Worm (Caenorhabditis elegans) whole organism, L3 larva: Measurements from ENCODE around the gene npl-10.

ENCODE experiments used
- R02D3.7 ChIP-seq: fragments of 150-350 bp; optimal IDR thresholded peaks from 2 replicates; lab custom pipeline; 2014; ENCODE audit warnings: missing biosample characterization, missing genetic modification characterization
- ZK546.5 ChIP-seq: sonication (generic microtip); optimal IDR thresholded peaks from 2 replicates; lab custom pipeline; 2017; ENCODE audit warnings: missing biosample characterization, missing genetic modification characterization
- ama-1 ChIP-seq: fragments of 150-350 bp; optimal IDR thresholded peaks from 2 replicates; lab custom pipeline; 2018
- ceh-28 ChIP-seq: fragments of 150-350 bp; optimal IDR thresholded peaks from 2 replicates; lab custom pipeline; 2014; ENCODE audit warnings: missing biosample characterization, missing genetic modification reagents, missing genetic modification characterization
- ceh-9 ChIP-seq: sonication (generic microtip); optimal IDR thresholded peaks from 2 replicates; lab custom pipeline; 2018; ENCODE audit warnings: missing biosample characterization, missing genetic modification characterization
- daf-12 ChIP-seq: fragments of 150-350 bp; optimal IDR thresholded peaks from 2 replicates; lab custom pipeline; 2014; ENCODE audit warnings: missing biosample characterization, missing genetic modification reagents, missing genetic modification characterization
- egl-27 ChIP-seq: sonication (generic microtip); optimal IDR thresholded peaks from 4 replicates; lab custom pipeline; 2017; ENCODE audit warnings: missing biosample characterization, missing genetic modification reagents, missing genetic modification characterization
- egl-5 ChIP-seq: fragments of 150-350 bp; optimal IDR thresholded peaks from 2 replicates; lab custom pipeline; 2017; ENCODE audit warnings: missing biosample characterization, missing genetic modification reagents, missing genetic modification characterization, inconsistent platforms
- elt-2 ChIP-seq: sonication (generic microtip); optimal IDR thresholded peaks from 2 replicates; lab custom pipeline; 2016; ENCODE audit warnings: missing genetic modification reagents, mild to moderate bottlenecking, missing genetic modification characterization, missing compliant biosample characterization
- eor-1 ChIP-seq, 2 experiments: fragments of 150-350 bp; optimal IDR thresholded peaks; 2 replicates each; lab custom pipeline; 2014 to 2018; ENCODE audit warnings: missing biosample characterization in 2 of 2, missing genetic modification characterization in 2 of 2
- fkh-2 ChIP-seq: fragments of 150-350 bp; optimal IDR thresholded peaks from 2 replicates; lab custom pipeline; 2014; ENCODE audit warnings: missing biosample characterization, missing genetic modification reagents, missing genetic modification characterization
- fos-1 ChIP-seq: fragments of 150-350 bp; optimal IDR thresholded peaks from 2 replicates; lab custom pipeline; 2014; ENCODE audit warnings: missing biosample characterization, missing genetic modification characterization
- hmg-11 ChIP-seq: sonication (generic microtip); optimal IDR thresholded peaks from 2 replicates; lab custom pipeline; 2016; ENCODE audit warnings: missing genetic modification characterization, missing compliant biosample characterization
- jun-1 ChIP-seq: fragments of 150-350 bp; optimal IDR thresholded peaks from 2 replicates; lab custom pipeline; 2014; ENCODE audit warnings: missing biosample characterization, missing genetic modification reagents, missing genetic modification characterization
- lin-15B ChIP-seq: fragments of 150-350 bp; optimal IDR thresholded peaks from 2 replicates; lab custom pipeline; 2014; ENCODE audit warnings: missing biosample characterization, missing genetic modification characterization
- lin-39 ChIP-seq: fragments of 150-350 bp; optimal IDR thresholded peaks from 2 replicates; lab custom pipeline; 2018; ENCODE audit warnings: missing biosample characterization, missing genetic modification reagents, missing genetic modification characterization
- lsy-12 ChIP-seq: sonication (generic microtip); optimal IDR thresholded peaks from 2 replicates; lab custom pipeline; 2016; ENCODE audit warnings: mild to moderate bottlenecking, missing genetic modification characterization, missing compliant biosample characterization
- mdl-1 ChIP-seq: fragments of 150-350 bp; optimal IDR thresholded peaks from 2 replicates; lab custom pipeline; 2014; ENCODE audit warnings: missing biosample characterization, missing genetic modification characterization
- nfya-1 ChIP-seq: sonication (generic microtip); optimal IDR thresholded peaks from 2 replicates; lab custom pipeline; 2017; ENCODE audit warnings: missing genetic modification characterization, mild to moderate bottlenecking, missing compliant biosample characterization, antibody characterized with exemption, moderate library complexity; ENCODE audit not compliant: insufficient read depth
- nhr-11 ChIP-seq: fragments of 150-350 bp; optimal IDR thresholded peaks from 2 replicates; lab custom pipeline; 2014; ENCODE audit warnings: missing biosample characterization, missing genetic modification characterization
- nhr-12 ChIP-seq: fragments of 150-350 bp; optimal IDR thresholded peaks from 2 replicates; lab custom pipeline; 2014; ENCODE audit warnings: missing biosample characterization, missing genetic modification characterization
- nhr-23 ChIP-seq: fragments of 150-350 bp; optimal IDR thresholded peaks from 2 replicates; lab custom pipeline; 2014; ENCODE audit warnings: missing biosample characterization, missing genetic modification reagents, missing genetic modification characterization
- nhr-237 ChIP-seq: fragments of 150-350 bp; optimal IDR thresholded peaks from 2 replicates; lab custom pipeline; 2014; ENCODE audit warnings: missing biosample characterization, missing genetic modification characterization
- nhr-25 ChIP-seq: sonication (generic microtip); optimal IDR thresholded peaks from 2 replicates; lab custom pipeline; 2017; ENCODE audit warnings: missing biosample characterization, missing genetic modification characterization
- nhr-43 ChIP-seq: sonication (generic microtip); optimal IDR thresholded peaks from 2 replicates; lab custom pipeline; 2016; ENCODE audit warnings: mild to moderate bottlenecking, missing genetic modification characterization, missing compliant biosample characterization; ENCODE audit not compliant: poor library complexity, severe bottlenecking
- nhr-67 ChIP-seq: fragments of 150-350 bp; optimal IDR thresholded peaks from 2 replicates; lab custom pipeline; 2014; ENCODE audit warnings: missing biosample characterization, missing genetic modification characterization
- pha-4 ChIP-seq: fragments of 150-350 bp; optimal IDR thresholded peaks from 2 replicates; lab custom pipeline; 2014; ENCODE audit warnings: missing biosample characterization, missing genetic modification reagents, missing genetic modification characterization
- pqm-1 ChIP-seq: fragments of 150-350 bp; optimal IDR thresholded peaks from 2 replicates; lab custom pipeline; 2017; ENCODE audit warnings: missing biosample characterization, missing genetic modification characterization, inconsistent platforms
- sea-2 ChIP-seq: fragments of 150-350 bp; sonication (generic microtip); optimal IDR thresholded peaks from 4 replicates; lab custom pipeline; 2014; ENCODE audit warnings: missing biosample characterization, missing genetic modification reagents, missing genetic modification characterization
- skn-1 ChIP-seq: fragments of 150-350 bp; optimal IDR thresholded peaks from 2 replicates; lab custom pipeline; 2014; ENCODE audit warnings: missing biosample characterization, missing genetic modification characterization
- snpc-4 ChIP-seq: fragments of 150-350 bp; optimal IDR thresholded peaks from 2 replicates; lab custom pipeline; 2014; ENCODE audit warnings: missing biosample characterization, missing genetic modification characterization
- tbx-2 ChIP-seq: sonication (generic microtip); optimal IDR thresholded peaks from 2 replicates; lab custom pipeline; 2016; ENCODE audit warnings: mild to moderate bottlenecking, missing genetic modification characterization, missing compliant biosample characterization
- unc-39 ChIP-seq: sonication (generic microtip); optimal IDR thresholded peaks from 4 replicates; lab custom pipeline; 2017; ENCODE audit warnings: missing biosample characterization, missing genetic modification characterization
- unc-62 ChIP-seq: fragments of 150-350 bp; sonication (generic microtip); optimal IDR thresholded peaks from 4 replicates; lab custom pipeline; 2014; ENCODE audit warnings: missing biosample characterization, missing genetic modification reagents, missing genetic modification characterization
- ztf-4 ChIP-seq: fragments of 150-350 bp; optimal IDR thresholded peaks from 2 replicates; lab custom pipeline; 2014; ENCODE audit warnings: missing biosample characterization, missing genetic modification characterization

Gene npl-10

DNA sequence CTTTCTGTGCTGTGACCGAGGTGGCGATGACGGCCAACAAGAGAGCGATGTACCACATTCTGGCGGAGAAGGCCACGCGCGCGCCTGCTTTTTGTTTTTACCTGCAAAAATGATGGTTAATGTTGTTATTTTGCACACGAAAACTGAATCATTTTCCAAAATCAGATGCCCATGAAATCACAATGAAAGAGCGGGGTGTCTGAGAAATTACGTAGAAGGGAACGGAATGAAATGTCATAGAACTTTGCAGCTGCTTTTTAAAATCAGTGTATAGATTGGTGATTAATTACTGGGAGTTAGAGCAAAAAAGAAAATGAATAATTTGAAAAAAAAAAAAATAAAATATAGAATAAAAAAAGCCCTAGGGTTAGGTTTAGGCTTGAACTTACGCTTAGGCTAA lies at the start of gene npl-10:
Gene npl-10 (minus strand): TSS at position 101 of the 400 bp plus-strand sequence.
- no peak for TF ChIP-seq R02D3.7 (tag; lab: Kevin White, UChicago)
- no peak for TF ChIP-seq hmg-11 (tag; lab: Kevin White, UChicago)
- no peak for TF ChIP-seq egl-5 (tag; lab: Kevin White, UChicago)
- TF ChIP-seq tbx-2 (tag; lab: Kevin White, UChicago): no peak
- TF ChIP-seq pqm-1: no peak
- TF ChIP-seq nhr-67: no peak
- TF ChIP-seq nhr-12: no peak

ce11 chrIII:3984049-3984484 lies 48.4 kb upstream of the npl-10 start:
- TF ChIP-seq lin-39 (peak; percentile 1), lin-15B (tag; lab: Kevin White, UChicago) (no peak), lsy-12 (peak; percentile 10), nfya-1 (tag; lab: Kevin White, UChicago) (peak; percentile 24), pha-4 (peak; percentile 88), nhr-67 (no peak), unc-39 (no peak), nhr-43 (tag; lab: Kevin White, UChicago) (no peak), egl-5 (tag; lab: Kevin White, UChicago) (peak; percentile 60), hmg-11 (tag; lab: Kevin White, UChicago) (peak; percentile 36), snpc-4 (tag; lab: Kevin White, UChicago) (peak; percentile 14)

DNA sequence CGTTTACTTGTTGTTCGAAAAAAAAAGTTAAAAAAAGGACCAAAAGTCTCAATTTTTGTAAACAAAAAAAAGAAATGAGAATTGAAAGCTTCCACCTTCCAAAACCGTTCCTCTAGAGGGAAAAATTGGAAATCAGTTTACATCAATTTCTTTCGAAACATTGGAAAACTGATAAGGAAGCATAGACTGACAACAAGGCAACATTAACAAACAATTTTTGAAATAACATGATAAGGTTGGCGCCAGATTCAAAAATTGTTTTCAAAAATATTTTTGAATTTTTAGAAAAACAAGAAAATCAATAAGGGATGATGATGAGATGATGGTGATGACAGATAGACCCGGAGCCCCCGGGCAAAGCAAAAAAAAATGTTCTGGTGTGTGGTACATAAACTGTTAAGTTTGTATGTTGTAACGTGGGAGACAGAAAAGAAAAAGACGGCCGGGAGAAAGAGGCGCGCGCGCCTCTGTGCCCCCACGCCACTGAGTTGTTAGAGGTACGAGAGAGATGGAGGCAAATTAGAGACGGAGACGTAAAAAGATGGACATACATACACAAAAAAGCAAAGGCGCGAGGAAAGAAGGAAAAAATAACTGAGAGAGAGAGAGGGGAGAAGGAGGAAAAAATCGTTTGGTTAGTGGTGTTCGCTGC lies 44.4 kb upstream of the npl-10 start:
- TF ChIP-seq lin-39 (peak; percentile 60), mdl-1 (peak; percentile 48), lsy-12 (peak; percentile 38), pqm-1 (peak; percentile 26), unc-39 (no peak), egl-5 (tag; lab: Kevin White, UChicago) (peak; percentile 85), ceh-28 (tag; lab: Kevin White, UChicago) (peak; percentile 17), snpc-4 (tag; lab: Kevin White, UChicago) (peak; percentile 72), skn-1 (peak; percentile 16), nhr-25 (tag; lab: Kevin White, UChicago) (peak; percentile 14), ama-1 (lab: Kevin White, UChicago) (no peak), lin-15B (tag; lab: Kevin White, UChicago) (peak; percentile 27), nfya-1 (tag; lab: Kevin White, UChicago) (peak; percentile 81), nhr-23 (peak; percentile 29), jun-1 (tag; lab: Kevin White, UChicago) (no peak), sea-2 (GFP tag; lab: Kevin White, UChicago) (no peak), hmg-11 (tag; lab: Kevin White, UChicago) (peak; percentile 93), daf-12 (no peak), nhr-11 (tag; lab: Kevin White, UChicago) (no peak), pha-4 (peak; percentile 79), elt-2 (tag; lab: Kevin White, UChicago) (peak; percentile 74), unc-62 (GFP tag; lab: Kevin White, UChicago) (peak; percentile 41)

DNA sequence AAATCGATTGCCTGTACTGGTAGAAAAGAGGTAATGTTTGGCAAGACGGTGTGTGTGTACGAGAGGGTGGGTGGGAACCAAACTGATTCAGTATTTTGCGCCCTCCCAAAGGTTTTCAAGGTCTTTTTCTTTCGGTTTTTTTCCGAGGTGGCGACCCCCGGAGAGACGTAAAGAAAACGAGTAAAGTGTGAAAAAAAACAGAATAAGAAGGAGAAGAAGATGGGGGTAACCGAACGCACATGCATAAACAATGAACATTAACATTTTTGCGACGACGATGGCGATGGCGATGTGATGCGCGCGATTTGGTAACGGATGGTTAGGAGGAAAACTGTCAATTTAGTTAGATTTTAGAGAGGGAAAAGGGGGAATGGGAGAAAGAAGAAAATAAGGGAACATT lies 42.7 kb upstream of the npl-10 start:
- TF ChIP-seq elt-2 (tag; lab: Kevin White, UChicago) (no peak), sea-2 (GFP tag; lab: Kevin White, UChicago) (no peak), fkh-2 (tag; lab: Kevin White, UChicago) (no peak), eor-1 (tag; optimal IDR thresholded peaks at IDR 0.05; lab: Kevin White, UChicago) (no peak), ceh-9 (no peak), mdl-1 (no peak), ZK546.5 (tag; lab: Kevin White, UChicago) (no peak), egl-5 (tag; lab: Kevin White, UChicago) (no peak), nhr-11 (tag; lab: Kevin White, UChicago) (no peak), fos-1 (no peak), nhr-23 (no peak), nhr-67 (no peak), egl-27 (no peak), unc-62 (GFP tag; lab: Kevin White, UChicago) (no peak), nhr-25 (tag; lab: Kevin White, UChicago) (peak; percentile 46), lin-39 (peak; percentile 38), jun-1 (tag; lab: Kevin White, UChicago) (no peak), skn-1 (no peak), nhr-237 (tag; lab: Kevin White, UChicago) (no peak), pha-4 (peak; percentile 25), ztf-4 (tag; lab: Kevin White, UChicago) (no peak)
